Fruit fly (Drosophila melanogaster): Measurements from ENCODE around the gene Pus1.

The Pus1 gene

DNA sequence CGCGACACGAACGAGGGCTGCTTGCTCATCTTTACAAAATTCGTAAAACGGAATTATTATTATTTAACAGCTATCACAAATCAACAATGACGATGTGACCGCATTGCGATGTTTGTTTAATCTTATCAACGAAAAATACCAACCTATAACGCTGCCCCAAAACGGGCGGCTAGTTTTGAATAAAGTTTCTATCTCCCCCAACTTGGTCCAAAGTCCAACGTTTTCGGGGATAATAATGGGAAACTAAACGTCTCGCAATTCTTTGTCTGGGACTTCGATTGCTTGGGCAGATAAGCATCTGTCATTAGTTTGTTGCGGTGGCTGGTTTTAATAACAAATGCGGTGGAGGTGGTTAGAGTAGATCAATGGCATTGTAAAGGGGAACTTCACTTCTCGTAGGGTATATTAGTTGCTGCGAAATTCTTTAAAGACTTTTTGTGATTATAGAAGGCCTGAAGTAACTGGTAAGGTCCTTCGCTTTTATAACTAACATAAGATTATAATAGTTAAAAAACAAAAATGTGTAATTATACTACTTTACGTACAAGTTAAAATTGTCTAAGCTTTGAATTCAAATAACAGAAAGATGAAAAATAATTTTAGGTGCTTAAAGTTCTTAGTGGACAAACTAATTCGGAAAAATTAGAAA, 32.3 kb downstream of the Pus1 start, which contains the start of gene CG15922 (continued):
- TF ChIP-seq slbo (GFP tag; IDR thresholded peaks at IDR 0.05) (peak; percentile 58), bsh (GFP tag; optimal IDR thresholded peaks at IDR 0.05) (no peak), ase (GFP tag; IDR thresholded peaks at IDR 0.05) (no peak), Opbp (GFP tag; IDR thresholded peaks at IDR 0.05; ENCODE audit: partially characterized antibody) (no peak), abd-A (tag; optimal IDR thresholded peaks at IDR 0.05) (no peak), B-H2 (GFP tag; optimal IDR thresholded peaks at IDR 0.05) (no peak), CG8089 (GFP tag; optimal IDR thresholded peaks at IDR 0.05) (no peak), CG7271 (tag; optimal IDR thresholded peaks at IDR 0.05) (no peak), fd3F (GFP tag; optimal IDR thresholded peaks at IDR 0.05) (no peak), crc (GFP tag; optimal IDR thresholded peaks at IDR 0.05) (no peak), ewg (GFP tag; optimal IDR thresholded peaks at IDR 0.05) (no peak), hb (GFP tag; IDR thresholded peaks at IDR 0.05; ENCODE audit: partially characterized antibody) (no peak), sqz (GFP tag; optimal IDR thresholded peaks at IDR 0.05) (no peak), B-H1 (GFP tag; IDR thresholded peaks at IDR 0.05) (peak; percentile 14; the same call in 1 of the 3 replicates), fru (optimal IDR thresholded peaks at IDR 0.05) (no peak), cato (GFP tag; optimal IDR thresholded peaks at IDR 0.05; ENCODE audit: borderline replicate concordance) (no peak), HHEX (GFP tag; optimal IDR thresholded peaks at IDR 0.05) (no peak), maf-S (GFP tag; optimal IDR thresholded peaks at IDR 0.05) (no peak), emc (GFP tag; optimal IDR thresholded peaks at IDR 0.05) (no peak), hkb (optimal IDR thresholded peaks at IDR 0.05) (no peak), hkb (GFP tag; IDR thresholded peaks at IDR 0.05) (no peak), gem (tag; optimal IDR thresholded peaks at IDR 0.05) (peak; percentile 35), h (optimal IDR thresholded peaks at IDR 0.05) (no peak), danr (GFP tag; IDR thresholded peaks at IDR 0.05) (no peak), ssp (GFP tag; IDR thresholded peaks at IDR 0.05) (no peak), CG9215 (GFP tag; IDR thresholded peaks at IDR 0.05) (no peak), gsb-n (tag; optimal IDR thresholded peaks at IDR 0.05) (no peak), zf30C (GFP tag; optimal IDR thresholded peaks at IDR 0.05) (no peak), nerfin-2 (GFP tag; IDR thresholded peaks at IDR 0.05; ENCODE audit: partially characterized antibody) (no peak), wor (GFP tag; IDR thresholded peaks at IDR 0.05) (0 out of 2 replicates have a peak, but pooled peaks have one; percentile 13), onecut (GFP tag; IDR thresholded peaks at IDR 0.05) (no peak), CG12744 (GFP tag; optimal IDR thresholded peaks at IDR 0.05) (no peak), CG7745 (tag; optimal IDR thresholded peaks at IDR 0.05) (peak; percentile 33), mirr (GFP tag; optimal IDR thresholded peaks at IDR 0.05) (no peak), CG11456 (GFP tag; IDR thresholded peaks at IDR 0.05) (no peak), tup (GFP tag; optimal IDR thresholded peaks at IDR 0.05) (no peak), Pdp1 (GFP tag; optimal IDR thresholded peaks at IDR 0.05) (peak in 1 of 2 experiments; percentile 50), CG11723 (GFP tag; optimal IDR thresholded peaks at IDR 0.05) (no peak), HLH3B (GFP tag; IDR thresholded peaks at IDR 0.05) (peak; percentile 41; the same call in 1 of the 2 replicates), Hsf (GFP tag; optimal IDR thresholded peaks at IDR 0.05) (no peak), CG11085 (GFP tag; IDR thresholded peaks at IDR 0.05) (no peak), ato (GFP tag; IDR thresholded peaks at IDR 0.05; ENCODE audit: partially characterized antibody) (no peak), Antp (GFP tag; optimal IDR thresholded peaks at IDR 0.05) (no peak), Dfd (GFP tag; optimal IDR thresholded peaks at IDR 0.05) (no peak), CG11695 (GFP tag; IDR thresholded peaks at IDR 0.05) (0 out of 3 replicates have a peak, but pooled peaks have one; percentile 12), Xbp1 (GFP tag; optimal IDR thresholded peaks at IDR 0.05) (no peak), CG30431 (GFP tag; optimal IDR thresholded peaks at IDR 0.05) (no peak), CG10543 (GFP tag; optimal IDR thresholded peaks at IDR 0.05) (no peak), NfI (GFP tag; optimal IDR thresholded peaks at IDR 0.05) (peak; percentile 12), luna (GFP tag; optimal IDR thresholded peaks at IDR 0.05) (no peak), ranshi (GFP tag; IDR thresholded peaks at IDR 0.05) (no peak)

Measured in whole organism, embryonic.